In the genomic region with DNA sequence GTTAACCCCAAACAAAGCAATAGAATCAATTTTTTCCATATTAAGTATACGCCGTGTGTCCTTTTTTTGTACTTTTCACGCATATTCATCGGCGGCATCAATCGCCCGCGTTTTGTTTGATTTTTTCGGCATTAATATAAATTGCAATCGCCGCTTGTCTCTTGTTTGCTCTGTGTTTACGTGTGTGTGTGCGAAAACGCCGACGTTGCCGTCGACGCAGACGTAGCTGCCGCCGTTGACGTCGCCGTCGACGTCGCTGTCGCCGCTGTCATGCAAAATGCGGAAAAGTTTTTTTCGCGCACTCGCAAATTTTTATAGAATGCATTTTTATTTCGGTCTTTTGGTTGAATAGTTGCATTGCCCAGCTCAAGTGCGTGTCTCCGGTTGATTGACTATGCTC, we compare ENCODE assay signal across 3 fruit fly cellular contexts.
TF ChIP-seq lines count a peak whose summit lies in the region.

No protein-coding gene starts in this region.

TF ChIP-seq in whole organism, adult, 20 proteins besides CTCF, POLR2A, EP300 and RAD21:
- TF ChIP-seq pad (GFP tag; optimal IDR thresholded peaks at IDR 0.05; lab: Kevin White, UChicago) (no peak), cnc (optimal IDR thresholded peaks at IDR 0.05; lab: Kevin White, UChicago) (no peak), CG5204 (GFP tag; optimal IDR thresholded peaks at IDR 0.05; lab: Kevin White, UChicago) (no peak), CG7045 (GFP tag; optimal IDR thresholded peaks at IDR 0.05; lab: Kevin White, UChicago) (no peak), tj (GFP tag; optimal IDR thresholded peaks at IDR 0.05; lab: Kevin White, UChicago) (peak; percentile 29), Mnt (GFP tag; optimal IDR thresholded peaks at IDR 0.05; lab: Kevin White, UChicago) (no peak), Hr96 (GFP tag; optimal IDR thresholded peaks at IDR 0.05; lab: Kevin White, UChicago) (no peak), kay (GFP tag; lab: Kevin White, UChicago; ENCODE audit: borderline replicate concordance) (peak; percentile 68), cic (GFP tag; optimal IDR thresholded peaks at IDR 0.05; lab: Kevin White, UChicago) (no peak), CG33017 (tag; optimal IDR thresholded peaks at IDR 0.05; lab: Kevin White, UChicago) (no peak), bab1 (GFP tag; optimal IDR thresholded peaks at IDR 0.05; lab: Kevin White, UChicago) (no peak), CG7101 (tag; optimal IDR thresholded peaks at IDR 0.05; lab: Kevin White, UChicago) (no peak), Clk (GFP tag; optimal IDR thresholded peaks at IDR 0.05; lab: Kevin White, UChicago) (no peak), CG11617 (GFP tag; optimal IDR thresholded peaks at IDR 0.05; lab: Kevin White, UChicago) (no peak), toe (GFP tag; optimal IDR thresholded peaks at IDR 0.05; lab: Kevin White, UChicago) (no peak), CG12768 (GFP tag; optimal IDR thresholded peaks at IDR 0.05; lab: Kevin White, UChicago) (no peak)

TF ChIP-seq in whole organism, prepupa, 60 proteins besides CTCF, POLR2A, EP300 and RAD21:
- peak in 1 of 2 experiments; percentile 43 for TF ChIP-seq ss (GFP tag; optimal IDR thresholded peaks at IDR 0.05; lab: Kevin White, UChicago)
- no peak for TF ChIP-seq CG32006 (GFP tag; optimal IDR thresholded peaks at IDR 0.05; lab: Kevin White, UChicago)
- TF ChIP-seq CG10631 (GFP tag; optimal IDR thresholded peaks at IDR 0.05; lab: Kevin White, UChicago) = no peak
- no peak for TF ChIP-seq CG6163 (GFP tag; IDR thresholded peaks at IDR 0.05; lab: Robert Waterston, UW)
- TF ChIP-seq svp (GFP tag; lab: Kevin White, UChicago) = no peak
- peak; percentile 23 for TF ChIP-seq Eip78C (GFP tag; lab: Kevin White, UChicago)
- TF ChIP-seq Eip93F (GFP tag; optimal IDR thresholded peaks at IDR 0.05; lab: Kevin White, UChicago) = peak; percentile 42
- peak; percentile 35 for TF ChIP-seq dsx (GFP tag; optimal IDR thresholded peaks at IDR 0.05; lab: Kevin White, UChicago; ENCODE audit: poor library complexity, severe bottlenecking)
- TF ChIP-seq Hr4 (GFP tag; optimal IDR thresholded peaks at IDR 0.05; lab: Kevin White, UChicago) = no peak

TF ChIP-seq in whole organism, pupa, 21 proteins besides CTCF, POLR2A, EP300 and RAD21:
- no peak for TF ChIP-seq gl (tag; optimal IDR thresholded peaks at IDR 0.05; lab: Kevin White, UChicago)
- peak; percentile 40 for TF ChIP-seq EcR (GFP tag; optimal IDR thresholded peaks at IDR 0.05; lab: Kevin White, UChicago)
- peak; percentile 53; the same call in 1 of the 3 replicates for TF ChIP-seq CG4496 (GFP tag; IDR thresholded peaks at IDR 0.05; lab: Robert Waterston, UW)
- TF ChIP-seq CG13204 (GFP tag; optimal IDR thresholded peaks at IDR 0.05; lab: Kevin White, UChicago) = peak; percentile 52
- peak; percentile 42; the same call in 1 of the 3 replicates for TF ChIP-seq fd96Ca (GFP tag; IDR thresholded peaks at IDR 0.05; lab: Robert Waterston, UW)
